Fruit fly (Drosophila melanogaster): ENCODE results near the gene Ubc7.
A peak's percentile ranks its signal among the peaks of the same experiment; 100 is the strongest.

The Ubc7 gene

DNA sequence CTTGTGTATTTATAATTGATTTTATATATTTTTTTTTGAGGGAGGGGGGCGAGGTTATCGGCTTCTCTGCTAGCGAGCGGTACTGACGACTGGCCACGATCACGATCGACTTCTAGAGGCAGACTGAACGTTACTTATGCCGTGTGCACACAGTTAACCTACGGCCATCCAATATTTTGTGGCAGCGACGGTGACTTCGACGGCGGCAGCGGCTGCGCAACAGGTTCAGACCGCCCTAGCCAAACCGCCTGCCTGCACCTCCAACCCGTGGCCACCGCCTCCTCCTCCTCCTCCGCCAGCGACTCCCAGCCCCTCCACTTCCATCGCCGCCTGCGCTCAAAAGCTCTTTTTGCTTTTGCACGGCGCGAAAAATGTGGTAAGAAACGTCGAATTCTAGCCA, 28.0 kb downstream of the Ubc7 start, which contains the start of gene CG9782:
TSS of gene CG9782 (minus strand) at position 128 of the 400 bp plus-strand sequence.
- TF ChIP-seq CTCF (optimal IDR thresholded peaks at IDR 0.05) (no peak), CG8478 (optimal IDR thresholded peaks at IDR 0.05) (no peak)

DNA sequence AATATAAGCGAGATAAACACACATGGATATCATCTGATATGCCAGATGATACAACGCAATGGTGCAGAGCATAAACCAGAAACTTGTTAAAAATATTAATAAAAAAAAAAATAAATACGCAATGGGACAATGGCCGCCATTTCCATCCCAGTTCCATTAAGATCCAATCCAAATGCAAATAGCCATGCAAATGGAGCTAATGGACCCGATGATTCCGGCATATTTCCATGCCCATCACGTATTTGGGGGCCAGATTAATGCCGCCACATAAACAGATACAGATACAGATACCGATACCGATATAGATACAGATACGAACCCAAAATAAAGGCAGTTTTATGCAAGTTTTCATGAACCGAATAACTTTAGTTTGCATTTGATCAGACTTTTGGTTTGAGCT, 30.0 kb downstream of the Ubc7 start:
- no peak for TF ChIP-seq CG8478 (optimal IDR thresholded peaks at IDR 0.05)
- TF ChIP-seq CTCF (optimal IDR thresholded peaks at IDR 0.05) = no peak

dm6 chrX:16624519-16624918, 31.0 kb downstream of the Ubc7 start:
- TF ChIP-seq CG8478 (optimal IDR thresholded peaks at IDR 0.05) (no peak), CTCF (optimal IDR thresholded peaks at IDR 0.05) (peak; percentile 66 to 73)

DNA sequence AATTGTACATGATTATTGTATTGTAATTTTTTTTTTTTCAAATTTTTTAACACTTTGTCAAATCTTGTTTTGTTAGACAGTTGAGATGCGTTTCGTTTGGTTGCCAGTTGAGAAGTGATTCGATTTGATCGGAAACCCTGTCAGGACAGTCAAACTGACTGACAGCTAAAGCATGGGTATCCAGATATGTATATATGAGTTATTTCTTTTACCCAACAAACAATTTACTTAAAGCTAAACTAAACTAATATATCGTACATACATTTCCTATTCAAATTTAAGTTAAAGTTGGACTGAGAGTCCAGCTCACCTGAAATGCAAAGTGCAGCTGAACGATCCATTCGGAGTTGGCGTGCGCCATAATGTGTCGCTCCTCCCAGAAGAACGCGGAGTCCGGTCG, 38.7 kb downstream of the Ubc7 start, which contains the start of gene CG9777:
TSS of gene CG9777 (minus strand) at position 101 of the 400 bp plus-strand sequence.
- TF ChIP-seq CG8478 (optimal IDR thresholded peaks at IDR 0.05) (no peak), CTCF (optimal IDR thresholded peaks at IDR 0.05) (no peak)

- TF ChIP-seq CG8478 (optimal IDR thresholded peaks at IDR 0.05) (no peak), CTCF (optimal IDR thresholded peaks at IDR 0.05) (no peak)
These were observed 39.9 kb downstream of the Ubc7 start for dm6 chrX:16633181-16633957.

DNA sequence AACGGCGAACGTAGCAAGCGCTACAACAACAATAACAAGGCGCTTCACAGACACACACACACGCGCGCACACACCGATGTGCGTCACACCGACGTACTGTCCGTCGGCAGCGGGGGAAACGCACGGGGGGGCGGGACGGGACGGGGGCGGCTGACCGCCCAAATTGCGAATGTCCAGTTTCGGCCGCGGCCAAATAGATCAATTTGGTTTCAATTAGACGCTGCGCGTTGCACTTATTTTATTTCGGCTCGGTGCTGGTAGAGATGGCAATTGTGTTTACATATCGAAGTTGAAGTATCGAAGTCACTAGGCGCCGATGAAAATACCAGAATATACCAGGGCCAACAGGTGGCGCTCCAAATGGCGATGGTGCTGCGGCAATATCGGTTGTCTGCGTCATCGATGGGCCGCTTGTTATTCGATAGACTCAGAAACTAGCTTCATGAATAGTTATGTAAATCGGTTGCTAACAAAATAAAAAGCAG, 43.7 kb downstream of the Ubc7 start, which contains the start of gene Rok:
TSS of gene Rok (minus strand) at position 309 of the 485 bp plus-strand sequence.
- no peak for TF ChIP-seq CG8478 (optimal IDR thresholded peaks at IDR 0.05)
- peak; percentile 91 to 94 for TF ChIP-seq CTCF (optimal IDR thresholded peaks at IDR 0.05)

DNA sequence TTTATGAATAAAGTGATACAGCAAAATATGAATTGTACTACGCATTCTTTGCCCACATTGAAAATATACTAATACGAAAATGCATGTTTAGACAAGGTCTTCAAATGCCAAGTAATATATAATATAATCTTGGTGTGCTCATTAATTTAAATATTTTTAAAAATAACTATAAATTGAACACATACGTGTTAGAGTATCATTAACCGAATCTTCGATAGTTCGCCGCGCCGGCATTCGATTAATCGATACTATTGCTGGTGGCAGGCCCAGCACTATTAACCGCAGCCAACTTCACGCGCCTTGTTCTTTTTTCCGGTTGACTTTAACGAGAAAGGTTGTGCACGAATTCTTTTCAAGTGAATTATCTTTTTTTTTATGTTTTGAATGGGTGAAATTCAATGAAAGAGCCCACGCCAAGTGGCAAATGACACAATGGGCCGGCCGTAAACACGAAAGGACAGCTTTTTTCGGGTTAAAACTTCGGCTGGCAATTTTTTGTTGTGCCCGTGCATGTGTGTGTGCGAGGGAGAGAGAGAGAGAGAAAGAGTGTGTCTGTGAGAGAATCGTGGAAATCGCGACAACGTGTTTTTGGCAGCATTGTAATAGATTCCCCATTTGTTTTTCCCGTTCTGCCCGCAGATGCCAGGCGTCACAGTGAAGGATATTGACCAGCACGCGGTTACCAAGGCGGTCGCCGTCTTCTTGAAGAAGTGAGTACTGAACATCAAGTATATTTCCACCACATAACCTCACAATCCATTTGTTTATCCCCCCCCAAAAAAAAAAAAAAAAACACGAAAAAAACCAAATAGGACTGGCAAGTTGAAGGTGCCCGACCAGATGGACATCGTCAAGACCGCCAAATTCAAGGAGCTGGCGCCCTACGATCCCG, 44.4 kb downstream of the Ubc7 start, which contains the start of gene RpS19a:
TSS of gene RpS19a (plus strand) at position 301 of the 892 bp plus-strand sequence.
- TF ChIP-seq CG8478 (optimal IDR thresholded peaks at IDR 0.05) (no peak), CTCF (optimal IDR thresholded peaks at IDR 0.05) (no peak)

DNA sequence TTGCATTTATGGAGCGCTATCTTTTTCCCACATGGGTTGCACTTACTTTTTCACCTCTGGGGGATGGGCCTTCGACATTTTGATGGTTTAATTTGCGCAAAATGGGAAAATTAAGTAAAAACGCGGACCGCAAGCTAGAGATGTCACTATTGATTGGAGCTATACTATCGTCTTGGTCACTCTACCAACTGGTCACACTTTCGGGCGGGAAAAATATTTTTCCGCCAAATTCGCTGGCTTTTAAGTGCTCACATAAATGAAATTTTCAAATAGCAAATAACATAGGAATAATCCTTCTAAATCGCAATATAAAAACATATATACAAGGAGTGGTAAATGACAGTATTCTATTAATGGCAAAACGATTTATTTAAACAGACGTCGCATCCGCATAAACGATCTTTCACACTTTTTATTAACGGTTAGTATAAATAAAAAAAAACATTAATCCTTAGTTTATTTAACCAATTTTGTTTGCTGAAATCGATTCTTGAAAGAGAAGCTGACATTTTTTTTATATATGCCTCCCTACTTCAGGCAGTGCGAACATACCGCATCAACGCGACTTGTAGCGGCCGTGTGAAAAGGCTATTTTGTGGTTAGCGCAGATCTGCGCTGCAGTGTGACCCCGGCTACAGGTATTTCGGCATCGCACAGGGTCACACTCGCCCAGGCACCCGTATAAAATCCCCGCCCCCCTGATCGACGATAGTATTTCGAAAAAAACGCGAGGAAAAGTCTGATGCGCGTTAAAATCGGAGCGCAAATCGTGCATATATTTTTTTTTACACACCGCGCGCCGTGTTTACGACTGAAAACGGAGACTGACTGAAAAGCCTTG, 47.0 kb downstream of the Ubc7 start, which contains the start of the genes SNRPG and mthl1:
TSS of gene SNRPG (minus strand) at position 160 of the 841 bp plus-strand sequence.
TSS of gene mthl1 (plus strand) at position 709 of the 841 bp plus-strand sequence.
- no peak for TF ChIP-seq CTCF (optimal IDR thresholded peaks at IDR 0.05)

DNA sequence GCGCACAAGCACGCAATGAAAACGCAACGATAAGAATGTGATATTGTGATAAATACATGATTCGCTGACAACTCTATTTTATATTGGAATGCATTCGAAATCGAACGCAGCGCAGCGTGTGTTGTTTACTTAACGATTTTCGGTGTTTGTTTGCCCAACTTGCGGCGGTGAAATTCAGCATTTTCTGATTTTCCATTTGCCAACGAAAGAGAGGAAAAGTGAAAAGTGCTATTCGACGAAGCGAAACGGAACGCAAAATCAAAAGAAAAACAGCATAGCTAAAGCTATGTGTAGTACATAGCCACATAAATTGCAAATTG, 47.6 kb downstream of the Ubc7 start:
- no peak for TF ChIP-seq CTCF (optimal IDR thresholded peaks at IDR 0.05)
- TF ChIP-seq CG8478 (optimal IDR thresholded peaks at IDR 0.05) = no peak

DNA sequence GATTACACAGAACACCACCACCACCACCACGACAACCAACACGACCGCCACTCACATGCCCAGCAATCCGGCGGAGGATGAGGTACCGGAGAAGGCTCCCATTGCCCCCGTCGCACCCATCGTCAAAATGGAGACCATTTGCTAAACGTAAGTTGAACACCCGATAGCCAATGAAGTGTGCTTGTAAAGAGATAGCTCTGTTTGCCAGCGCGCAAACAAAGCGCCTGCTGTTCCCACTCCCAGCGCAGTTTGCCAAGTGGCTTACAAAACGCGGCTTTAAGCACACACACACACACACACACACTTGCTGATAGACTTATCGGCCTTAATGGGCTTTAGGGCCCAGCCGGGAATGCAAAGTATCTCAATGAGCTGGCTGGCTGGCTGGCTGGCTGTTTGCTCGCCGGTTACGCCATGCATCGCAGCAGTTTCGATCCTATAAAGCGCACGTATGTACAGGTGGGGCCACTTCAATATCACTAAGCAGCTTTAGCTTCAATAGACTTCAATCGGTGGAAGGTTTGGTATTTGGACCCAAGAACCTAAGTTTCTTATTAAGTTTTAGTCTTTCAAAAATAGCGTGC, 50.0 kb downstream of the Ubc7 start:
- TF ChIP-seq CTCF (optimal IDR thresholded peaks at IDR 0.05) (no peak), CG8478 (optimal IDR thresholded peaks at IDR 0.05) (no peak)

dm6 chrX:16644535-16645131, 51.2 kb downstream of the Ubc7 start:
- TF ChIP-seq CTCF (optimal IDR thresholded peaks at IDR 0.05) (no peak), CG8478 (optimal IDR thresholded peaks at IDR 0.05) (no peak)
